Worm (Caenorhabditis elegans) whole organism, young adult: ENCODE results near the gene Y47G7B.2.
A peak's percentile ranks its signal among the peaks of the same experiment; 100 is the strongest.

Experiments
- B0336.3 ChIP-seq: fragments of 200-800 bp; sonication (Bioruptor generic); IDR thresholded peaks from 2 replicates; pipeline ENCODE4 v1.3.6; 2022; ENCODE audit warnings: missing genetic modification characterization, missing compliant biosample characterization
- F10E7.11 ChIP-seq: sonication (generic microtip); optimal IDR thresholded peaks from 2 replicates; lab custom pipeline; 2017; ENCODE audit warnings: mild to moderate bottlenecking, missing genetic modification characterization, moderate library complexity, missing compliant biosample characterization
- F22D6.2 ChIP-seq: sonication (generic microtip); optimal IDR thresholded peaks from 2 replicates; lab custom pipeline; 2016; ENCODE audit warnings: mild to moderate bottlenecking, missing genetic modification characterization, missing compliant biosample characterization
- F33H1.4 ChIP-seq: fragments of 200-800 bp; sonication (Bioruptor generic); IDR thresholded peaks from 2 replicates; pipeline ENCODE4 v1.3.6; 2022; ENCODE audit warnings: missing genetic modification reagents, missing genetic modification characterization, missing compliant biosample characterization
- F37B4.10 ChIP-seq: fragments of 200-800 bp; sonication (Bioruptor generic); IDR thresholded peaks from 2 replicates; pipeline ENCODE4 v1.3.6; 2022; ENCODE audit warnings: missing genetic modification characterization, missing compliant biosample characterization
- F49E8.2 ChIP-seq: sonication (generic microtip); optimal IDR thresholded peaks from 3 replicates; lab custom pipeline; 2017; ENCODE audit warnings: missing genetic modification characterization, mild to moderate bottlenecking, missing compliant biosample characterization, antibody characterized with exemption, moderate library complexity; ENCODE audit not compliant: insufficient read depth
- F52B5.7 ChIP-seq: sonication (generic microtip); optimal IDR thresholded peaks from 2 replicates; lab custom pipeline; 2016; ENCODE audit warnings: mild to moderate bottlenecking, missing genetic modification characterization, missing compliant biosample characterization
- F57A8.1 ChIP-seq: fragments of 200-800 bp; sonication (Bioruptor generic); optimal IDR thresholded peaks from 2 replicates; lab custom pipeline; 2018; ENCODE audit warnings: mild to moderate bottlenecking, missing genetic modification characterization, moderate library complexity, missing compliant biosample characterization
- T07F8.4 ChIP-seq: sonication (generic microtip); optimal IDR thresholded peaks from 2 replicates; lab custom pipeline; 2016; ENCODE audit warnings: mild to moderate bottlenecking, missing genetic modification characterization, moderate library complexity, missing compliant biosample characterization
- athp-1 ChIP-seq: sonication (generic microtip); optimal IDR thresholded peaks from 2 replicates; lab custom pipeline; 2017; ENCODE audit warnings: mild to moderate bottlenecking, missing genetic modification characterization, missing compliant biosample characterization
- bed-2 ChIP-seq: fragments of 200-800 bp; sonication (Bioruptor generic); IDR thresholded peaks from 2 replicates; pipeline ENCODE4 v1.3.6; 2022; ENCODE audit warnings: missing genetic modification reagents, missing genetic modification characterization, missing compliant biosample characterization
- ccch-3 ChIP-seq: fragments of 200-800 bp; sonication (Bioruptor generic); optimal IDR thresholded peaks from 2 replicates; lab custom pipeline; 2018; ENCODE audit warnings: mild to moderate bottlenecking, missing genetic modification characterization, missing compliant biosample characterization
- cebp-1 ChIP-seq, 2 experiments: fragments of 200-800 bp in 1 of 2; sonication (Bioruptor generic) in 1 of 2; sonication (generic microtip) in 1 of 2; IDR thresholded peaks in 1 of 2; optimal IDR thresholded peaks in 1 of 2; 2 replicates each; pipeline versions ENCODE4 v1.3.6 to Lab custom; 2017 to 2022; ENCODE audit warnings: missing compliant biosample characterization in 2 of 2, missing genetic modification characterization in 2 of 2, mild to moderate bottlenecking in 1 of 2, missing genetic modification reagents in 1 of 2, moderate library complexity in 1 of 2
- ceh-27 ChIP-seq: fragments of 200-800 bp; sonication (Bioruptor generic); optimal IDR thresholded peaks from 2 replicates; lab custom pipeline; 2018; ENCODE audit warnings: mild to moderate bottlenecking, missing genetic modification characterization, moderate library complexity, missing compliant biosample characterization
- chd-7 ChIP-seq: sonication (generic microtip); optimal IDR thresholded peaks from 2 replicates; lab custom pipeline; 2016; ENCODE audit warnings: mild to moderate bottlenecking, missing genetic modification characterization, moderate library complexity, missing compliant biosample characterization
- dox-1 ChIP-seq: fragments of 200-800 bp; sonication (Bioruptor generic); IDR thresholded peaks from 2 replicates; pipeline ENCODE4 v1.3.6; 2022; ENCODE audit warnings: missing genetic modification reagents, missing genetic modification characterization, missing compliant biosample characterization
- egl-44 ChIP-seq: fragments of 200-800 bp; sonication (Bioruptor generic); IDR thresholded peaks from 2 replicates; pipeline ENCODE4 v1.3.6; 2022; ENCODE audit warnings: missing genetic modification reagents, missing genetic modification characterization, missing compliant biosample characterization
- egrh-3 ChIP-seq: fragments of 200-800 bp; sonication (Bioruptor generic); IDR thresholded peaks from 2 replicates; pipeline ENCODE4 v1.3.6; 2022; ENCODE audit warnings: missing genetic modification reagents, missing genetic modification characterization, missing compliant biosample characterization
- ekl-4 ChIP-seq: fragments of 200-800 bp; sonication (Bioruptor generic); IDR thresholded peaks from 2 replicates; pipeline ENCODE4 v1.3.6; 2022; ENCODE audit warnings: missing genetic modification reagents, missing genetic modification characterization, missing compliant biosample characterization
- fkh-3 ChIP-seq: sonication (generic microtip); optimal IDR thresholded peaks from 2 replicates; lab custom pipeline; 2016; ENCODE audit warnings: mild to moderate bottlenecking, missing genetic modification characterization, missing compliant biosample characterization
- hmg-20 ChIP-seq: fragments of 200-800 bp; sonication (Bioruptor generic); IDR thresholded peaks from 2 replicates; pipeline ENCODE4 v1.3.6; 2022; ENCODE audit warnings: missing genetic modification reagents, missing genetic modification characterization, missing compliant biosample characterization
- hsf-1 ChIP-seq: fragments of 200-800 bp; sonication (Bioruptor generic); IDR thresholded peaks from 2 replicates; pipeline ENCODE4 v1.3.6; 2022; ENCODE audit warnings: missing genetic modification reagents, missing genetic modification characterization, missing compliant biosample characterization
- lag-1 ChIP-seq: fragments of 200-800 bp; sonication (Bioruptor generic); IDR thresholded peaks from 2 replicates; pipeline ENCODE4 v1.3.6; 2022; ENCODE audit warnings: missing genetic modification reagents, missing genetic modification characterization, missing compliant biosample characterization
- let-526 ChIP-seq: fragments of 200-800 bp; sonication (Bioruptor generic); IDR thresholded peaks from 2 replicates; pipeline ENCODE4 v1.3.6; 2022; ENCODE audit warnings: missing genetic modification reagents, missing genetic modification characterization, missing compliant biosample characterization
- lin-35 ChIP-seq, 3 experiments: fragments of 150-350 bp in 2 of 3; sonication (generic microtip) in 1 of 3; optimal IDR thresholded peaks; 2 replicates each; lab custom pipeline; 2014 to 2018; ENCODE audit warnings: missing biosample characterization in 3 of 3, missing genetic modification characterization in 3 of 3, missing genetic modification reagents in 3 of 3
- lir-1 ChIP-seq: fragments of 200-800 bp; sonication (Bioruptor generic); conservative IDR thresholded peaks from 2 replicates; pipeline ENCODE4 v1.3.6; 2022; ENCODE audit warnings: missing genetic modification reagents, missing genetic modification characterization, missing compliant biosample characterization
- madf-3 ChIP-seq: fragments of 200-800 bp; sonication (Bioruptor generic); IDR thresholded peaks from 2 replicates; pipeline ENCODE4 v1.3.6; 2022; ENCODE audit warnings: missing genetic modification reagents, missing genetic modification characterization, missing compliant biosample characterization
- madf-8 ChIP-seq: fragments of 200-800 bp; sonication (Bioruptor generic); conservative IDR thresholded peaks from 2 replicates; pipeline ENCODE4 v1.3.6; 2022; ENCODE audit warnings: missing genetic modification reagents, missing genetic modification characterization, missing compliant biosample characterization
- mcd-1 ChIP-seq: fragments of 200-800 bp; sonication (Bioruptor generic); IDR thresholded peaks from 2 replicates; pipeline ENCODE4 v1.3.6; 2022; ENCODE audit warnings: missing genetic modification reagents, missing genetic modification characterization, missing compliant biosample characterization
- mel-28 ChIP-seq: sonication (generic microtip); optimal IDR thresholded peaks from 2 replicates; lab custom pipeline; 2016; ENCODE audit warnings: borderline replicate concordance, mild to moderate bottlenecking, missing genetic modification characterization, missing compliant biosample characterization
- mxl-1 ChIP-seq: sonication (generic microtip); optimal IDR thresholded peaks from 2 replicates; lab custom pipeline; 2016; ENCODE audit warnings: missing genetic modification characterization, missing compliant biosample characterization
- nfya-1 ChIP-seq: sonication (generic microtip); optimal IDR thresholded peaks from 2 replicates; lab custom pipeline; 2017; ENCODE audit warnings: antibody characterized with exemption, missing compliant biosample characterization, missing genetic modification characterization, borderline replicate concordance; ENCODE audit not compliant: insufficient read depth
- nfya-2 ChIP-seq: fragments of 200-800 bp; sonication (Bioruptor generic); IDR thresholded peaks from 2 replicates; pipeline ENCODE4 v1.3.6; 2022; ENCODE audit warnings: missing genetic modification reagents, missing genetic modification characterization, missing compliant biosample characterization
- nhr-27 ChIP-seq: fragments of 200-800 bp; sonication (Bioruptor generic); optimal IDR thresholded peaks from 2 replicates; lab custom pipeline; 2018; ENCODE audit warnings: mild to moderate bottlenecking, missing genetic modification characterization, moderate library complexity, missing compliant biosample characterization
- rcor-1 ChIP-seq: fragments of 200-800 bp; sonication (Bioruptor generic); IDR thresholded peaks from 2 replicates; pipeline ENCODE4 v1.3.6; 2022; ENCODE audit warnings: missing genetic modification reagents, missing genetic modification characterization, missing compliant biosample characterization
- rec-8 ChIP-seq, 2 experiments: sonication (generic microtip); optimal IDR thresholded peaks; 2 replicates each; lab custom pipeline; 2016; ENCODE audit warnings: mild to moderate bottlenecking in 2 of 2, missing genetic modification characterization in 2 of 2, missing genetic modification reagents in 2 of 2, missing genotype in 2 of 2, missing biosample characterization in 1 of 2, missing compliant biosample characterization in 1 of 2, moderate library complexity in 1 of 2
- snpc-1.1 ChIP-seq: sonication (generic microtip); optimal IDR thresholded peaks from 2 replicates; lab custom pipeline; 2017; ENCODE audit warnings: missing genetic modification characterization, mild to moderate bottlenecking, missing compliant biosample characterization, antibody characterized with exemption, moderate library complexity, missing genotype, missing genetic modification reagents; ENCODE audit not compliant: insufficient read depth
- snpc-1.3 ChIP-seq: sonication (generic microtip); optimal IDR thresholded peaks from 2 replicates; lab custom pipeline; 2017; ENCODE audit warnings: missing genetic modification characterization, mild to moderate bottlenecking, missing compliant biosample characterization, antibody characterized with exemption, moderate library complexity, missing genotype, missing genetic modification reagents; ENCODE audit not compliant: insufficient read depth
- unc-130 ChIP-seq: sonication (generic microtip); optimal IDR thresholded peaks from 2 replicates; lab custom pipeline; 2016; ENCODE audit warnings: missing genetic modification reagents, missing genetic modification characterization, missing compliant biosample characterization
- zfh-2 ChIP-seq: fragments of 200-800 bp; sonication (Bioruptor generic); conservative IDR thresholded peaks from 2 replicates; pipeline ENCODE4 v1.3.6; 2022; ENCODE audit warnings: missing genetic modification reagents, missing genetic modification characterization, missing compliant biosample characterization
- ztf-18 ChIP-seq: sonication (generic microtip); optimal IDR thresholded peaks from 2 replicates; lab custom pipeline; 2016; ENCODE audit warnings: missing genotype, mild to moderate bottlenecking, missing genetic modification characterization, missing compliant biosample characterization
- ztf-26 ChIP-seq: sonication (generic microtip); optimal IDR thresholded peaks from 2 replicates; lab custom pipeline; 2017; ENCODE audit warnings: missing genetic modification characterization, missing compliant biosample characterization
- ztf-28 ChIP-seq: fragments of 200-800 bp; sonication (Bioruptor generic); IDR thresholded peaks from 2 replicates; pipeline ENCODE4 v1.3.6; 2022; ENCODE audit warnings: missing genetic modification reagents, missing genetic modification characterization, missing compliant biosample characterization
- ztf-3 ChIP-seq: fragments of 200-800 bp; sonication (Bioruptor generic); optimal IDR thresholded peaks from 2 replicates; lab custom pipeline; 2018; ENCODE audit warnings: mild to moderate bottlenecking, missing genetic modification characterization, missing compliant biosample characterization
- ztf-6 ChIP-seq: fragments of 200-800 bp; sonication (Bioruptor generic); IDR thresholded peaks from 2 replicates; pipeline ENCODE4 v1.3.6; 2022; ENCODE audit warnings: missing genetic modification reagents, missing genetic modification characterization, missing compliant biosample characterization

The Y47G7B.2 gene

DNA sequence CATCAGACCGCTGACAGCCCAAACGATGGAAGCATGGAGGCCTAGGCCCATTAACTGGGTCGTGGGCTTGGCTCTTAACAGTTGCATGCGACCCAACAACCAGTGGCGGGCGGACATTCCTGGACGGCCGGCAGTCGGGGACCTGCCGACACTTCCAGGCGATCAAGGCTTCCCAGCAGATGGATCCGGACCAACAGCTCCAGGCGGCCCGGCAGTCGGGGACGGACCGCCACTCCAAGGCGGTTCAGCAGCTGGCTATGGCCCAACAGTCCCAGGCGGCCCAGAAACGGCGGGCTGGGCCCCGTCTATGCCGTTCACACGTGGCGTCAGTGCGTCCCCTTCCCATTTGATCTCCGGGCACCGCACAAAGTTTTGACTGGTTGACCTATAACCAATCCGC, 33.6 kb upstream of the Y47G7B.2 start:
- TF ChIP-seq ztf-28 (GFP tag; lab: Robert Waterston, UW), result no peak
- no peak for TF ChIP-seq nfya-1 (tag; lab: Kevin White, UChicago)
- no peak for TF ChIP-seq lir-1 (GFP tag; lab: Robert Waterston, UW)
- TF ChIP-seq hsf-1 (GFP tag; lab: Robert Waterston, UW), result no peak
- no peak for TF ChIP-seq ztf-26
- TF ChIP-seq cebp-1 (GFP tag; IDR thresholded peaks at IDR 0.05; lab: Robert Waterston, UW), result no peak
- no peak for TF ChIP-seq cebp-1 (tag; optimal IDR thresholded peaks at IDR 0.05; lab: Kevin White, UChicago)
- no peak for TF ChIP-seq ceh-27
- no peak for TF ChIP-seq nhr-27 (tag; lab: Kevin White, UChicago)
- TF ChIP-seq F52B5.7, result peak; percentile 52
- TF ChIP-seq rcor-1 (GFP tag; lab: Robert Waterston, UW), result no peak
- TF ChIP-seq mxl-1 (tag; lab: Kevin White, UChicago), result no peak
- no peak for TF ChIP-seq F10E7.11 (tag; lab: Kevin White, UChicago)
- no peak for TF ChIP-seq let-526 (GFP tag; lab: Robert Waterston, UW)
- no peak for TF ChIP-seq athp-1 (tag; lab: Kevin White, UChicago)
- no peak for TF ChIP-seq chd-7 (tag; lab: Kevin White, UChicago)
- no peak for TF ChIP-seq snpc-1.1 (tag; lab: Kevin White, UChicago)
- TF ChIP-seq T07F8.4 (tag; lab: Kevin White, UChicago), result no peak
- no peak for TF ChIP-seq ztf-3 (GFP tag; lab: Kevin White, UChicago)
- no peak for TF ChIP-seq B0336.3 (GFP tag; lab: Robert Waterston, UW)
- no peak for TF ChIP-seq unc-130
- TF ChIP-seq ccch-3 (GFP tag; lab: Kevin White, UChicago), result no peak
- TF ChIP-seq lin-35 (GFP tag; optimal IDR thresholded peaks at IDR 0.05; lab: Kevin White, UChicago), result no peak
- TF ChIP-seq madf-8 (GFP tag; lab: Robert Waterston, UW), result no peak
- TF ChIP-seq F22D6.2 (tag; lab: Kevin White, UChicago), result no peak
- TF ChIP-seq hmg-20, result no peak
- TF ChIP-seq F37B4.10 (GFP tag; lab: Robert Waterston, UW), result 0 out of 2 replicates have a peak, but pooled peaks have one; percentile 4
- TF ChIP-seq rec-8 (tag; optimal IDR thresholded peaks at IDR 0.05; lab: Kevin White, UChicago), result no peak
- TF ChIP-seq mcd-1, result no peak
- TF ChIP-seq nfya-2, result no peak
- no peak for TF ChIP-seq ztf-6 (GFP tag; lab: Robert Waterston, UW)
- TF ChIP-seq egrh-3 (GFP tag; lab: Robert Waterston, UW), result peak; percentile 91
- TF ChIP-seq fkh-3 (tag; lab: Kevin White, UChicago), result no peak
- no peak for TF ChIP-seq F33H1.4 (GFP tag; lab: Robert Waterston, UW)
- no peak for TF ChIP-seq F49E8.2 (tag; lab: Kevin White, UChicago)
- TF ChIP-seq ekl-4 (GFP tag; lab: Robert Waterston, UW), result no peak
- no peak for TF ChIP-seq madf-3
- no peak for TF ChIP-seq mel-28 (tag; lab: Kevin White, UChicago)
- peak; percentile 89 for TF ChIP-seq zfh-2
- TF ChIP-seq snpc-1.3 (tag; lab: Kevin White, UChicago), result no peak
- TF ChIP-seq bed-2, result no peak
- TF ChIP-seq dox-1 (GFP tag; lab: Robert Waterston, UW), result 0 out of 2 replicates have a peak, but pooled peaks have one; percentile 9
- peak; percentile 29 for TF ChIP-seq F57A8.1 (GFP tag; lab: Kevin White, UChicago)
- no peak for TF ChIP-seq lag-1
- no peak for TF ChIP-seq egl-44 (GFP tag; lab: Robert Waterston, UW)
- TF ChIP-seq ztf-18 (tag; lab: Kevin White, UChicago), result no peak
- TF ChIP-seq, all 124 proteins: peak for 6
